Worm (Caenorhabditis elegans) whole organism, L1 larva: ENCODE results near the gene F08H9.3.

Experiments
- C16A3.4 ChIP-seq: fragments of 150-350 bp; optimal IDR thresholded peaks from 2 replicates; lab custom pipeline; 2014; ENCODE audit warnings: missing biosample characterization, missing genetic modification characterization
- alr-1 ChIP-seq: fragments of 200-800 bp; sonication (Bioruptor generic); optimal IDR thresholded peaks from 2 replicates; lab custom pipeline; 2018; ENCODE audit warnings: borderline replicate concordance, mild to moderate bottlenecking, missing genetic modification characterization, missing compliant biosample characterization
- aly-2 ChIP-seq: fragments of 150-350 bp; optimal IDR thresholded peaks from 2 replicates; lab custom pipeline; 2014; ENCODE audit warnings: missing biosample characterization, missing genetic modification characterization
- ceh-63 ChIP-seq: fragments of 200-800 bp; sonication (Bioruptor generic); optimal IDR thresholded peaks from 2 replicates; lab custom pipeline; 2018; ENCODE audit warnings: mild to moderate bottlenecking, missing genetic modification characterization, missing compliant biosample characterization
- efl-3 ChIP-seq: fragments of 200-800 bp; sonication (Bioruptor generic); optimal IDR thresholded peaks from 2 replicates; lab custom pipeline; 2018; ENCODE audit warnings: mild to moderate bottlenecking, missing genetic modification characterization, missing compliant biosample characterization
- elt-2 ChIP-seq: sonication (generic microtip); optimal IDR thresholded peaks from 2 replicates; lab custom pipeline; 2016; ENCODE audit warnings: missing genetic modification characterization, mild to moderate bottlenecking, inconsistent platforms, missing compliant biosample characterization, missing genetic modification reagents
- fkh-10 ChIP-seq: sonication (generic microtip); optimal IDR thresholded peaks from 2 replicates; lab custom pipeline; 2017; ENCODE audit warnings: missing biosample characterization, missing genetic modification reagents, missing genetic modification characterization
- fkh-4 ChIP-seq: sonication (generic microtip); optimal IDR thresholded peaks from 2 replicates; lab custom pipeline; 2016; ENCODE audit warnings: missing compliant biosample characterization, missing genetic modification characterization, borderline replicate concordance
- fkh-8 ChIP-seq: sonication (generic microtip); optimal IDR thresholded peaks from 2 replicates; lab custom pipeline; 2016; ENCODE audit warnings: mild to moderate bottlenecking, missing genetic modification characterization, missing compliant biosample characterization
- grh-1 ChIP-seq: fragments of 200-800 bp; sonication (Bioruptor generic); IDR thresholded peaks from 2 replicates; pipeline ENCODE4 v1.3.6; 2022; ENCODE audit warnings: missing genetic modification reagents, missing genetic modification characterization, missing compliant biosample characterization
- hlh-4 ChIP-seq: sonication (generic microtip); optimal IDR thresholded peaks from 2 replicates; lab custom pipeline; 2016; ENCODE audit warnings: mild to moderate bottlenecking, missing genetic modification characterization, missing compliant biosample characterization
- isw-1 ChIP-seq: fragments of 200-800 bp; sonication (Bioruptor generic); IDR thresholded peaks from 2 replicates; pipeline ENCODE4 v1.3.6; 2022; ENCODE audit warnings: missing genetic modification characterization, missing compliant biosample characterization
- lin-13 ChIP-seq: fragments of 150-350 bp; optimal IDR thresholded peaks from 2 replicates; lab custom pipeline; 2014; ENCODE audit warnings: missing biosample characterization, missing genetic modification reagents, missing genetic modification characterization
- lin-35 ChIP-seq, 2 experiments: fragments of 150-350 bp; optimal IDR thresholded peaks; 2 replicates each; lab custom pipeline; 2014; ENCODE audit warnings: missing biosample characterization in 2 of 2, missing genetic modification characterization in 2 of 2, missing genetic modification reagents in 2 of 2
- lin-39 ChIP-seq: fragments of 150-350 bp; optimal IDR thresholded peaks from 2 replicates; lab custom pipeline; 2014; ENCODE audit warnings: missing biosample characterization, missing genetic modification reagents, missing genetic modification characterization
- mab-9 ChIP-seq: fragments of 200-800 bp; sonication (Bioruptor generic); IDR thresholded peaks from 2 replicates; pipeline ENCODE4 v1.3.6; 2022; ENCODE audit warnings: missing genetic modification reagents, missing genetic modification characterization, missing compliant biosample characterization
- nhr-11 ChIP-seq: fragments of 150-350 bp; optimal IDR thresholded peaks from 2 replicates; lab custom pipeline; 2014; ENCODE audit warnings: missing biosample characterization, missing genetic modification characterization
- nhr-12 ChIP-seq: sonication (generic microtip); optimal IDR thresholded peaks from 2 replicates; lab custom pipeline; 2017; ENCODE audit warnings: missing biosample characterization, missing genetic modification characterization
- nhr-19 ChIP-seq: fragments of 200-800 bp; sonication (Bioruptor generic); conservative IDR thresholded peaks from 2 replicates; pipeline ENCODE4 v1.3.6; 2022; ENCODE audit warnings: missing genetic modification characterization, missing compliant biosample characterization
- nhr-237 ChIP-seq: fragments of 150-350 bp; optimal IDR thresholded peaks from 2 replicates; lab custom pipeline; 2014; ENCODE audit warnings: missing biosample characterization, missing genetic modification characterization
- nhr-28 ChIP-seq: fragments of 150-350 bp; optimal IDR thresholded peaks from 2 replicates; lab custom pipeline; 2014; ENCODE audit warnings: missing biosample characterization, missing genetic modification characterization
- nhr-47 ChIP-seq: sonication (generic microtip); optimal IDR thresholded peaks from 2 replicates; lab custom pipeline; 2016; ENCODE audit warnings: mild to moderate bottlenecking, missing genetic modification characterization, moderate library complexity, missing compliant biosample characterization
- nhr-71 ChIP-seq: sonication (generic microtip); optimal IDR thresholded peaks from 2 replicates; lab custom pipeline; 2016; ENCODE audit warnings: mild to moderate bottlenecking, missing genetic modification characterization, moderate library complexity, missing compliant biosample characterization
- nhr-76 ChIP-seq: sonication (generic microtip); optimal IDR thresholded peaks from 2 replicates; lab custom pipeline; 2017; ENCODE audit warnings: missing biosample characterization, missing genetic modification characterization
- nhr-84 ChIP-seq: sonication (generic microtip); optimal IDR thresholded peaks from 2 replicates; lab custom pipeline; 2017; ENCODE audit warnings: missing biosample characterization, missing genetic modification characterization
- nhr-85 ChIP-seq: sonication (generic microtip); peaks from one replicate; lab custom pipeline; 2016; ENCODE audit warnings: missing genetic modification characterization, inconsistent platforms, missing compliant biosample characterization
- pax-3 ChIP-seq: fragments of 200-800 bp; sonication (Bioruptor generic); optimal IDR thresholded peaks from 2 replicates; lab custom pipeline; 2018; ENCODE audit warnings: mild to moderate bottlenecking, missing genetic modification characterization, moderate library complexity, missing compliant biosample characterization
- rnt-1 ChIP-seq: sonication (generic microtip); optimal IDR thresholded peaks from 2 replicates; lab custom pipeline; 2016; ENCODE audit warnings: mild to moderate bottlenecking, missing genetic modification characterization, moderate library complexity, missing compliant biosample characterization
- unc-86 ChIP-seq: sonication (generic microtip); optimal IDR thresholded peaks from 2 replicates; lab custom pipeline; 2016; ENCODE audit warnings: missing genetic modification characterization, missing compliant biosample characterization
- unc-98 ChIP-seq: fragments of 200-800 bp; sonication (Bioruptor generic); IDR thresholded peaks from 2 replicates; pipeline ENCODE4 v1.3.6; 2022; ENCODE audit warnings: missing genetic modification characterization, missing compliant biosample characterization
- vab-15 ChIP-seq: sonication (generic microtip); optimal IDR thresholded peaks from 2 replicates; lab custom pipeline; 2017; ENCODE audit warnings: missing genotype, mild to moderate bottlenecking, missing genetic modification characterization, missing compliant biosample characterization
- xbp-1 ChIP-seq: sonication (generic microtip); optimal IDR thresholded peaks from 2 replicates; lab custom pipeline; 2016; ENCODE audit warnings: missing genetic modification characterization, missing compliant biosample characterization
- zag-1 ChIP-seq: fragments of 150-350 bp; optimal IDR thresholded peaks from 2 replicates; lab custom pipeline; 2014; ENCODE audit warnings: missing biosample characterization, missing genetic modification characterization
- zip-4 ChIP-seq: fragments of 200-800 bp; sonication (Bioruptor generic); optimal IDR thresholded peaks from 2 replicates; lab custom pipeline; 2018; ENCODE audit warnings: mild to moderate bottlenecking, missing genetic modification characterization, moderate library complexity, missing compliant biosample characterization
- ztf-11 ChIP-seq, 2 experiments: sonication (generic microtip); optimal IDR thresholded peaks; 2 replicates each; lab custom pipeline; 2016 to 2017; ENCODE audit warnings: missing genetic modification characterization in 2 of 2, missing biosample characterization in 1 of 2, missing compliant biosample characterization in 1 of 2

Gene F08H9.3

DNA sequence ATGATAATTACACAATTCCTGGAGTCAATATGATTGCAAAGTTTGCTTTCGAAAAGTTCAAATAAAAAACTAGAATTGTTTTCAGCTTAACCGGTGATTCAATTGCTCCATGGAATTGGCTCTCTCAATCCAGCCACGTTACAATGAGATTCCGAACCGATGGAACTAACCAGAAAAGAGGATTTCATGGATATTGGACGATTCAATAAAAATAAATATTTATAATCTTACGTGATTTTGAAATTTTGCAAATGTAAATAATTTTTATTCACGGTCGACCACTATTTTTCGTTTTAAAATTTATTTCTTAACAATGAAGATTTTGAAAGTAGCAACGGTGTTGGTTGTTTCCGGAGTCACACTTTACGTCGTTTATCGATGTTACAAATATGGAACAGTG lies 18.8 kb upstream of the F08H9.3 start, which contains the start of gene R02D5.10:
TSS of gene R02D5.10 (plus strand) at position 301 of the 400 bp plus-strand sequence.
- no peak for TF ChIP-seq lin-13 (GFP tag; lab: Kevin White, UChicago)
- TF ChIP-seq lin-39, result no peak
- TF ChIP-seq unc-98 (GFP tag; lab: Robert Waterston, UW), result no peak
- no peak for TF ChIP-seq nhr-85
- TF ChIP-seq nhr-19 (GFP tag; lab: Robert Waterston, UW), result no peak
- TF ChIP-seq xbp-1 (tag; lab: Kevin White, UChicago), result no peak
- no peak for TF ChIP-seq alr-1 (tag; lab: Kevin White, UChicago)
- TF ChIP-seq fkh-10 (GFP tag; lab: Kevin White, UChicago), result no peak
- no peak for TF ChIP-seq hlh-4 (tag; lab: Kevin White, UChicago)
- no peak for TF ChIP-seq rnt-1 (tag; lab: Kevin White, UChicago)
- TF ChIP-seq nhr-237 (tag; lab: Kevin White, UChicago), result no peak
- no peak for TF ChIP-seq C16A3.4
- TF ChIP-seq grh-1 (GFP tag; lab: Robert Waterston, UW), result no peak
- no peak for TF ChIP-seq nhr-71 (tag; lab: Kevin White, UChicago)
- no peak for TF ChIP-seq nhr-84 (tag; lab: Kevin White, UChicago)
- TF ChIP-seq, all 84 proteins: peak for 0

DNA sequence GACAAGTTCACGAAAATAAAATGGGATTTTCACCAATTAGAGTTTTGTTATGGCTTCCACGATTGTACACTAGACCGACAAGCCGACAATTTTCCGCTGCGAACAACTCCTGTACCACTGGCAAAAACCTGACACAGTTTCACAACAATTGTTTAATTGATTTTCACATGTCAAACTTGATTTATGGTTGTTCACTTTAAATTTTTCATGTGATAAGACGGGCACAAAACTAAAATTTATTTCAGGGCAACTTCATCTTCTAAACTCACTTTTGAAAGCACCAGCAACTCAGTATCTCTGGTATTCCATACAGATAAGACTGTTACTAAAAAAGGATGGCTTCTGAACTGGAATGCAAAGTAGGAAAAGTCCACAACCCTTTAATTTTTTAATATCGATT lies 18.3 kb upstream of the F08H9.3 start, which contains the start of gene R02D5.7:
TSS of gene R02D5.7 (minus strand) at position 101 of the 400 bp plus-strand sequence.
- TF ChIP-seq isw-1 (GFP tag; lab: Robert Waterston, UW), result no peak
- no peak for TF ChIP-seq fkh-4
- TF ChIP-seq fkh-8 (tag; lab: Kevin White, UChicago), result no peak
- no peak for TF ChIP-seq vab-15 (tag; lab: Kevin White, UChicago)
- no peak for TF ChIP-seq pax-3 (tag; lab: Kevin White, UChicago)
- no peak for TF ChIP-seq mab-9 (GFP tag; lab: Robert Waterston, UW)
- TF ChIP-seq efl-3 (GFP tag; lab: Kevin White, UChicago), result no peak
- TF ChIP-seq nhr-11 (tag; lab: Kevin White, UChicago), result no peak
- no peak for TF ChIP-seq C16A3.4
- TF ChIP-seq ceh-63 (GFP tag; lab: Kevin White, UChicago), result no peak
- no peak for TF ChIP-seq xbp-1 (tag; lab: Kevin White, UChicago)
- TF ChIP-seq lin-35 (GFP tag; optimal IDR thresholded peaks at IDR 0.05; lab: Kevin White, UChicago), result no peak
- no peak for TF ChIP-seq grh-1 (GFP tag; lab: Robert Waterston, UW)
- no peak for TF ChIP-seq nhr-19 (GFP tag; lab: Robert Waterston, UW)
- no peak for TF ChIP-seq nhr-47
- TF ChIP-seq aly-2 (tag; lab: Kevin White, UChicago), result no peak
- no peak for TF ChIP-seq nhr-12 (tag; lab: Kevin White, UChicago)

DNA sequence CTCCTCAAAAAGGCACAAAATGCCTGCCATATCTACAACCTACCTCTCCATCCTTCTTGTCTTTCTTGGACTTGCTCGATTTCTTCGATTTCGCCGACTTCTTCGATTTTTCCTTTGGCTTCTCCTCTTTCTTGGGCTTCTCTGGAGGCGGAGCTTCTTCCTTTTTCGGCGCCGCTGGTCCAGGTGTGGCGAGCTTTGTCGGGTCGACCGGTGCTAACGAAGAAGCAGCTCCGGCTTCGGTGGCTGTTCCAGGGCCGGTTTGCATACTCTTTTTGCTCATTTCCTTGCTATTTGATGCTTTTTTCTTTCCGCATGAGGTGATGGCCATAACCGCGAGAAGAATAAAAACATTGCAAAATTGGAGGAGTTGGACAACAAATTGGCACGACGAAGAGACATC lies 17.4 kb upstream of the F08H9.3 start:
- TF ChIP-seq unc-86 (tag; lab: Kevin White, UChicago) (no peak), nhr-76 (tag; lab: Kevin White, UChicago) (no peak), nhr-28 (tag; lab: Kevin White, UChicago) (no peak), ztf-11 (tag; optimal IDR thresholded peaks at IDR 0.05; lab: Kevin White, UChicago) (no peak), zip-4 (no peak), zag-1 (tag; lab: Kevin White, UChicago) (no peak), elt-2 (tag; lab: Kevin White, UChicago) (no peak)

DNA sequence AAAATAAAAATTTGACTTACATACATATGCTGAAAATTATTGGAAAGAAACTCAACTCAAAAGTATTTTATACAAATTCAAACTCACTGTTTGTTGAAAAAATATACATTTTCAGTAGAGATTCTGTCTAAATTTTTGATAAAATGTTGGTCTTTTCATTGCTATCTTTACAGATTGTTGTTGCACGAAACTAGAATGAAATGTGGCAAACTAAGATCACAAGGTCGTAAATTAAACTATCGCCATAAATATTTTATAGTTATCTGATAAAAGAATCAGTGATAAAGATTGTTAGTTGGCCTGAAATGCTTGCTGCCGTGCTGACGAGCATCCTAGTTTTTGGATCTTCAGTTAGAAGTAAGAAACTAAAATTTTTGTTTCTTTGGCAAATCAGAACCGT lies 15.8 kb upstream of the F08H9.3 start, which contains the start of gene clec-55:
TSS of gene clec-55 (plus strand) at position 301 of the 400 bp plus-strand sequence.
- no peak for TF ChIP-seq zag-1 (tag; lab: Kevin White, UChicago)
- peak; percentile 40 for TF ChIP-seq elt-2 (tag; lab: Kevin White, UChicago)
- TF ChIP-seq rnt-1 (tag; lab: Kevin White, UChicago), result no peak
- no peak for TF ChIP-seq efl-3 (GFP tag; lab: Kevin White, UChicago)
